Fruit fly (Drosophila melanogaster) whole organism, embryonic: ENCODE results near the gene CG5910.

Source experiments
- Atf6 ChIP-seq: fragments of 200-800 bp; sonication (Bioruptor generic); IDR thresholded peaks from 2 replicates; pipeline ENCODE4 v1.3.6; 2022; ENCODE audit warnings: missing biosample characterization, missing genetic modification characterization
- CG10654 ChIP-seq: fragments of 200-800 bp; sonication (Bioruptor generic); optimal IDR thresholded peaks from 2 replicates; lab custom pipeline; 2016; ENCODE audit warnings: missing biosample characterization, missing genetic modification characterization
- CG11247 ChIP-seq: fragments of 200-800 bp; sonication (Bioruptor generic); IDR thresholded peaks from 2 replicates; pipeline ENCODE4 v1.3.6; 2022; ENCODE audit warnings: missing biosample characterization, missing genetic modification characterization
- CG11723 ChIP-seq: fragments of 200-800 bp; sonication (Bioruptor generic); optimal IDR thresholded peaks from 2 replicates; lab custom pipeline; 2017; ENCODE audit warnings: missing biosample characterization, mild to moderate bottlenecking, missing genetic modification characterization
- CG13296 ChIP-seq: fragments of 200-800 bp; sonication (Bioruptor generic); optimal IDR thresholded peaks from 3 replicates; lab custom pipeline; 2018; ENCODE audit warnings: missing biosample characterization, mild to moderate bottlenecking, missing genetic modification characterization
- CG13624 ChIP-seq: fragments of 200-800 bp; sonication (Bioruptor generic); optimal IDR thresholded peaks from 2 replicates; lab custom pipeline; 2016; ENCODE audit warnings: missing biosample characterization, missing genetic modification characterization
- CG13894 ChIP-seq: fragments of 200-800 bp; sonication (Bioruptor generic); optimal IDR thresholded peaks from 3 replicates; lab custom pipeline; 2018; ENCODE audit warnings: missing biosample characterization, mild to moderate bottlenecking, missing genetic modification characterization, moderate library complexity
- CG15269 ChIP-seq: fragments of 200-800 bp; sonication (Bioruptor generic); optimal IDR thresholded peaks from 2 replicates; lab custom pipeline; 2018; ENCODE audit warnings: missing biosample characterization, mild to moderate bottlenecking, missing genetic modification characterization, moderate library complexity
- CG15514 ChIP-seq: fragments of 200-800 bp; sonication (Bioruptor generic); optimal IDR thresholded peaks from 3 replicates; lab custom pipeline; 2017; ENCODE audit warnings: missing biosample characterization, missing genetic modification characterization, mild to moderate bottlenecking, moderate library complexity, missing genetic modification reagents
- CG16815 ChIP-seq: fragments of 200-800 bp; sonication (Bioruptor generic); optimal IDR thresholded peaks from 3 replicates; lab custom pipeline; 2017; ENCODE audit warnings: missing biosample characterization, mild to moderate bottlenecking, missing genetic modification characterization
- CG17328 ChIP-seq: fragments of 200-800 bp; sonication (Bioruptor generic); IDR thresholded peaks from 2 replicates; pipeline ENCODE4 v1.3.6; 2022; ENCODE audit warnings: missing biosample characterization, missing genetic modification characterization
- CG2116 ChIP-seq: fragments of 200-800 bp; sonication (Bioruptor generic); optimal IDR thresholded peaks from 3 replicates; lab custom pipeline; 2018; ENCODE audit warnings: missing biosample characterization, mild to moderate bottlenecking, missing genetic modification characterization
- CG2199 ChIP-seq: fragments of 200-800 bp; sonication (Bioruptor generic); IDR thresholded peaks from 3 replicates; pipeline ENCODE4 v1.3.6; 2022; ENCODE audit warnings: missing biosample characterization, missing genetic modification characterization
- CG2712 ChIP-seq: fragments of 200-800 bp; optimal IDR thresholded peaks from 3 replicates; lab custom pipeline; 2019; ENCODE audit warnings: missing biosample characterization, mild to moderate bottlenecking, missing genetic modification characterization, moderate library complexity
- CG33557 ChIP-seq: fragments of 200-800 bp; sonication (Bioruptor generic); optimal IDR thresholded peaks from 2 replicates; lab custom pipeline; 2019; ENCODE audit warnings: missing biosample characterization, mild to moderate bottlenecking, missing genetic modification characterization, moderate library complexity
- CG4730 ChIP-seq: fragments of 200-800 bp; sonication (Bioruptor generic); IDR thresholded peaks from 2 replicates; pipeline ENCODE4 v1.3.6; 2022; ENCODE audit warnings: missing biosample characterization, missing genetic modification characterization
- CG6854 ChIP-seq: fragments of 200-800 bp; sonication (Bioruptor generic); optimal IDR thresholded peaks from 3 replicates; lab custom pipeline; 2017; ENCODE audit warnings: missing biosample characterization, mild to moderate bottlenecking, missing genetic modification characterization
- CG7987 ChIP-seq: fragments of 200-800 bp; sonication (Bioruptor generic); optimal IDR thresholded peaks from 2 replicates; lab custom pipeline; 2018; ENCODE audit warnings: missing biosample characterization, mild to moderate bottlenecking, missing genetic modification characterization, moderate library complexity
- CG8281 ChIP-seq: fragments of 200-800 bp; sonication (Bioruptor generic); optimal IDR thresholded peaks from 2 replicates; lab custom pipeline; 2018; ENCODE audit warnings: missing biosample characterization, mild to moderate bottlenecking, missing genetic modification characterization, moderate library complexity
- CG9437 ChIP-seq: fragments of 200-800 bp; sonication (Bioruptor generic); optimal IDR thresholded peaks from 2 replicates; lab custom pipeline; 2018; ENCODE audit warnings: missing biosample characterization, mild to moderate bottlenecking, missing genetic modification characterization
- CHES-1-like ChIP-seq: fragments of 200-800 bp; sonication (Bioruptor generic); optimal IDR thresholded peaks from 2 replicates; lab custom pipeline; 2016; ENCODE audit warnings: missing biosample characterization, missing genetic modification characterization
- Dbx ChIP-seq: fragments of 200-800 bp; sonication (Bioruptor generic); IDR thresholded peaks from 3 replicates; pipeline ENCODE4 v1.3.6; 2022; ENCODE audit warnings: missing biosample characterization, missing genetic modification characterization
- ERR ChIP-seq: fragments of 200-800 bp; sonication (Bioruptor generic); optimal IDR thresholded peaks from 2 replicates; lab custom pipeline; 2016; ENCODE audit warnings: missing biosample characterization, missing genetic modification characterization
- H15 ChIP-seq: fragments of 200-800 bp; sonication (Bioruptor generic); IDR thresholded peaks from 3 replicates; pipeline ENCODE4 v1.3.6; 2022; ENCODE audit warnings: missing biosample characterization, missing genetic modification characterization
- Hey ChIP-seq: fragments of 200-800 bp; sonication (Bioruptor generic); optimal IDR thresholded peaks from 3 replicates; lab custom pipeline; 2018; ENCODE audit warnings: missing biosample characterization, mild to moderate bottlenecking, missing genetic modification characterization
- Mad ChIP-seq: fragments of 200-800 bp; sonication (Bioruptor generic); optimal IDR thresholded peaks from 2 replicates; lab custom pipeline; 2016; ENCODE audit warnings: missing biosample characterization, missing genetic modification characterization
- Meics ChIP-seq: fragments of 200-800 bp; sonication (Bioruptor generic); optimal IDR thresholded peaks from 2 replicates; lab custom pipeline; 2017; ENCODE audit warnings: missing biosample characterization, mild to moderate bottlenecking, missing genetic modification characterization
- NC2β ChIP-seq: fragments of 200-800 bp; sonication (Bioruptor generic); optimal IDR thresholded peaks from 2 replicates; lab custom pipeline; 2016; ENCODE audit warnings: missing biosample characterization, missing genetic modification characterization
- Oli ChIP-seq: fragments of 200-800 bp; sonication (Bioruptor generic); optimal IDR thresholded peaks from 2 replicates; lab custom pipeline; 2018; ENCODE audit warnings: missing biosample characterization, mild to moderate bottlenecking, missing genetic modification characterization, moderate library complexity
- Opbp ChIP-seq: fragments of 200-800 bp; sonication (Bioruptor generic); IDR thresholded peaks from 3 replicates; pipeline ENCODE4 v1.3.6; 2022; ENCODE audit warnings: missing biosample characterization, missing genetic modification characterization; ENCODE audit not compliant: partially characterized antibody
- Scr ChIP-seq: fragments of 200-800 bp; sonication (Bioruptor generic); IDR thresholded peaks from 2 replicates; pipeline ENCODE4 v1.3.6; 2022; ENCODE audit warnings: missing biosample characterization, missing genetic modification characterization; ENCODE audit not compliant: partially characterized antibody
- Six4 ChIP-seq: fragments of 200-800 bp; sonication (Bioruptor generic); optimal IDR thresholded peaks from 2 replicates; lab custom pipeline; 2016; ENCODE audit warnings: missing biosample characterization, missing genetic modification characterization
- Taf1 ChIP-seq: fragments of 200-800 bp; sonication (Bioruptor generic); IDR thresholded peaks from 2 replicates; pipeline ENCODE4 v1.3.6; 2022; ENCODE audit warnings: missing biosample characterization, missing genetic modification characterization
- Xrp1 ChIP-seq: fragments of 200-800 bp; sonication (Bioruptor generic); IDR thresholded peaks from 2 replicates; pipeline ENCODE4 v1.3.6; 2022; ENCODE audit warnings: missing biosample characterization, missing genetic modification characterization
- ab ChIP-seq: fragments of 200-800 bp; sonication (Bioruptor generic); optimal IDR thresholded peaks from 2 replicates; lab custom pipeline; 2016; ENCODE audit warnings: missing biosample characterization, missing genetic modification characterization
- cg ChIP-seq: fragments of 200-800 bp; sonication (Bioruptor generic); optimal IDR thresholded peaks from 3 replicates; lab custom pipeline; 2019; ENCODE audit warnings: missing biosample characterization, mild to moderate bottlenecking, missing genetic modification characterization, moderate library complexity
- chinmo ChIP-seq: fragments of 200-800 bp; sonication (Bioruptor generic); IDR thresholded peaks from 4 replicates; pipeline ENCODE4 v1.3.6; 2022; ENCODE audit warnings: missing biosample characterization, missing genetic modification characterization; ENCODE audit not compliant: partially characterized antibody
- corto ChIP-seq: fragments of 200-800 bp; sonication (Bioruptor generic); optimal IDR thresholded peaks from 2 replicates; lab custom pipeline; 2016; ENCODE audit warnings: missing biosample characterization, mild to moderate bottlenecking, missing genetic modification characterization, moderate library complexity
- cwo ChIP-seq: fragments of 200-800 bp; sonication (Bioruptor generic); optimal IDR thresholded peaks from 3 replicates; lab custom pipeline; 2017; ENCODE audit warnings: missing biosample characterization, missing genetic modification characterization, mild to moderate bottlenecking, moderate library complexity, missing genetic modification reagents
- gcm2 ChIP-seq: fragments of 200-800 bp; sonication (Bioruptor generic); optimal IDR thresholded peaks from 2 replicates; lab custom pipeline; 2016; ENCODE audit warnings: missing biosample characterization, missing genetic modification characterization
- ken ChIP-seq: fragments of 200-800 bp; sonication (Bioruptor generic); IDR thresholded peaks from 3 replicates; pipeline ENCODE4 v1.3.6; 2022; ENCODE audit warnings: missing biosample characterization, missing genetic modification characterization
- kni ChIP-seq: fragments of 200-800 bp; sonication (Bioruptor generic); optimal IDR thresholded peaks from 3 replicates; lab custom pipeline; 2017; ENCODE audit warnings: mild to moderate bottlenecking, missing biosample characterization, missing genetic modification reagents, missing genetic modification characterization
- nerfin-1 ChIP-seq: fragments of 200-800 bp; sonication (Bioruptor generic); optimal IDR thresholded peaks from 3 replicates; lab custom pipeline; 2019; ENCODE audit warnings: missing biosample characterization, mild to moderate bottlenecking, missing genetic modification characterization, moderate library complexity
- pnt ChIP-seq: fragments of 200-800 bp; sonication (Bioruptor generic); optimal IDR thresholded peaks from 3 replicates; lab custom pipeline; 2016; ENCODE audit warnings: missing biosample characterization, missing genetic modification characterization
- sim ChIP-seq: fragments of 200-800 bp; sonication (Bioruptor generic); IDR thresholded peaks from 2 replicates; pipeline ENCODE4 v1.3.6; 2022; ENCODE audit warnings: missing biosample characterization, missing genetic modification characterization
- sna ChIP-seq: fragments of 200-800 bp; sonication (Bioruptor generic); IDR thresholded peaks from 2 replicates; pipeline ENCODE4 v1.3.6; 2022; ENCODE audit warnings: missing biosample characterization, missing genetic modification characterization; ENCODE audit not compliant: partially characterized antibody
- sr ChIP-seq: fragments of 200-800 bp; sonication (Bioruptor generic); IDR thresholded peaks from 3 replicates; pipeline ENCODE4 v1.3.6; 2022; ENCODE audit warnings: missing biosample characterization, missing genetic modification characterization
- stc ChIP-seq: fragments of 200-800 bp; sonication (Bioruptor generic); IDR thresholded peaks from 2 replicates; pipeline ENCODE4 v1.3.6; 2022; ENCODE audit warnings: missing biosample characterization, missing genetic modification characterization
- z ChIP-seq: fragments of 200-800 bp; sonication (Bioruptor generic); IDR thresholded peaks from 3 replicates; pipeline ENCODE4 v1.3.6; 2022; ENCODE audit warnings: missing biosample characterization, missing genetic modification characterization

The CG5910 gene

dm6 chr3L:20397770-20398169, 44.4 kb upstream of the CG5910 start (continued):
- TF ChIP-seq sna (GFP tag; lab: Robert Waterston, UW) (0 out of 2 replicates have a peak, but pooled peaks have one; percentile 37), CG6854 (GFP tag; lab: Kevin White, UChicago) (no peak), pnt (GFP tag; lab: Kevin White, UChicago) (no peak), Scr (GFP tag; lab: Robert Waterston, UW) (no peak), nerfin-1 (tag; lab: Kevin White, UChicago) (no peak), Oli (tag; lab: Kevin White, UChicago) (no peak), Opbp (GFP tag; lab: Robert Waterston, UW) (0 out of 3 replicates have a peak, but pooled peaks have one; percentile 22), cwo (GFP tag; lab: Kevin White, UChicago) (no peak), cg (peak; percentile 2), CG16815 (GFP tag; lab: Kevin White, UChicago) (no peak), CG13894 (no peak), CG9437 (GFP tag; lab: Kevin White, UChicago) (no peak), CG4730 (GFP tag; lab: Robert Waterston, UW) (no peak), gcm2 (GFP tag; lab: Kevin White, UChicago) (no peak), chinmo (GFP tag; lab: Robert Waterston, UW) (peak; percentile 94; the same call in 2 of the 4 replicates), CG7987 (GFP tag; lab: Kevin White, UChicago) (no peak), CG2116 (no peak), z (GFP tag; lab: Robert Waterston, UW) (peak; percentile 54; the same call in 1 of the 3 replicates), CG2712 (no peak), Mad (GFP tag; lab: Kevin White, UChicago) (no peak), CG11247 (no peak), CG8281 (tag; lab: Kevin White, UChicago) (no peak), sr (GFP tag; lab: Robert Waterston, UW) (peak; percentile 80), CG15514 (GFP tag; lab: Kevin White, UChicago) (no peak), Dbx (GFP tag; lab: Robert Waterston, UW) (no peak), stc (GFP tag; lab: Robert Waterston, UW) (peak; percentile 15; the same call in 1 of the 2 replicates), Hey (no peak), CG10654 (no peak), Six4 (GFP tag; lab: Kevin White, UChicago) (no peak), CG11723 (no peak), CG17328 (GFP tag; lab: Robert Waterston, UW) (no peak), Meics (GFP tag; lab: Kevin White, UChicago) (peak; percentile 54), CG15269 (tag; lab: Kevin White, UChicago) (peak; percentile 1)

dm6 chr3L:20398243-20399222, 43.7 kb upstream of the CG5910 start:
- TF ChIP-seq H15: peak; percentile 77
- TF ChIP-seq CG13624 (GFP tag; lab: Kevin White, UChicago): peak; percentile 75
- peak; percentile 77 for TF ChIP-seq kni (GFP tag; lab: Kevin White, UChicago)
- TF ChIP-seq ERR (GFP tag; lab: Kevin White, UChicago): peak; percentile 3
- peak; percentile 50 for TF ChIP-seq CHES-1-like (GFP tag; lab: Kevin White, UChicago)
- TF ChIP-seq Atf6 (GFP tag; lab: Robert Waterston, UW): peak; percentile 84
- peak; percentile 23; the same call in 1 of the 2 replicates for TF ChIP-seq Taf1 (GFP tag; lab: Robert Waterston, UW)
- TF ChIP-seq CG2199: no peak; the same call in 2 of the 3 replicates
- no peak; the same call in 1 of the 2 replicates for TF ChIP-seq sim (GFP tag; lab: Robert Waterston, UW)
- TF ChIP-seq CG13296 (GFP tag; lab: Kevin White, UChicago): peak; percentile 86
- TF ChIP-seq ken (GFP tag; lab: Robert Waterston, UW): peak; percentile 59; the same call in 2 of the 3 replicates
- peak; percentile 67 for TF ChIP-seq CG33557 (GFP tag; lab: Kevin White, UChicago)
- peak; percentile 71 for TF ChIP-seq corto
- TF ChIP-seq Xrp1: peak; percentile 61
- TF ChIP-seq ab (GFP tag; lab: Kevin White, UChicago): peak; percentile 62
- peak; percentile 50 for TF ChIP-seq NC2β (GFP tag; lab: Kevin White, UChicago)
